Fruit fly (Drosophila melanogaster): Measurements from ENCODE around the gene Ras64B.

DNA sequence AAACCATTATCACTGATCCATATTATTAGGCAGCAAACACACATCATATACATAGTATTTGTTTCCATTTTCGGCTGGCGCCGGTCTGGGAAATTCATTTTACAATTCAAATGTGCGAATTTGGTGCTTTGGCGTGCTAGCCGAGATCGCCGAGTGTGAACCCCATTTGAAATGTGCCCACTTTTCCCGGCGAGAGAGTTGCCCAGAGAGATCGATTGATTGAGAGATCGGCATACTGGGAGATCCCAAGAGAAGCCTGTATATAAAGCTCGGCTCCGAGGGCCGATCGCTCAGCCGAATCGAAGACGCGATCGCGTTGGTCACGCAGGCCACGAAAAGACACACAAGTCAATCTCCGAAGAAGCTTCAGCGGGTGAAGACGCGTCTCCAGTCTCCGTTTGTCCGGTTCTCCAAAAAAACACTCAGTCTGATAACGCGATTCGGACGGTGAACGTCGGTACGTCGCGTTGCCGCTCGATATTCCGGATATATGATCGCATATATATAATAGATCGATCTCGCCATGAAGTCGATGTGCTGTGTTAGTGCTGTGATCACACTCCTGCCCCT lies 9.6 kb downstream of the Ras64B start, which contains the start of gene CG1299:
- TF ChIP-seq Clk (GFP tag; optimal IDR thresholded peaks at IDR 0.05) (no peak), kay (GFP tag; ENCODE audit: borderline replicate concordance) (no peak), CG12768 (GFP tag; optimal IDR thresholded peaks at IDR 0.05) (no peak), cic (GFP tag; optimal IDR thresholded peaks at IDR 0.05) (no peak), CG33017 (tag; optimal IDR thresholded peaks at IDR 0.05) (no peak), cnc (optimal IDR thresholded peaks at IDR 0.05) (no peak), CG5204 (GFP tag; optimal IDR thresholded peaks at IDR 0.05) (no peak), toe (GFP tag; optimal IDR thresholded peaks at IDR 0.05) (no peak), pad (GFP tag; optimal IDR thresholded peaks at IDR 0.05) (no peak), CG1620 (GFP tag; optimal IDR thresholded peaks at IDR 0.05) (no peak), CG7045 (GFP tag; optimal IDR thresholded peaks at IDR 0.05) (no peak), CG7101 (tag; optimal IDR thresholded peaks at IDR 0.05) (no peak)

All from whole organism, adult.